Fruit fly (Drosophila melanogaster) whole organism: ENCODE measurements around the gene Nup35.

Source experiments
- CG8478 ChIP-seq: fragments of >200 bp; optimal IDR thresholded peaks from 2 replicates; lab custom pipeline; 2018; ENCODE audit warnings: inconsistent platforms
- pan ChIP-seq: fragments of >200 bp; optimal IDR thresholded peaks from 2 replicates; lab custom pipeline; 2017
- psq ChIP-seq: fragments of >200 bp; optimal IDR thresholded peaks from 2 replicates; lab custom pipeline; 2017

DNA sequence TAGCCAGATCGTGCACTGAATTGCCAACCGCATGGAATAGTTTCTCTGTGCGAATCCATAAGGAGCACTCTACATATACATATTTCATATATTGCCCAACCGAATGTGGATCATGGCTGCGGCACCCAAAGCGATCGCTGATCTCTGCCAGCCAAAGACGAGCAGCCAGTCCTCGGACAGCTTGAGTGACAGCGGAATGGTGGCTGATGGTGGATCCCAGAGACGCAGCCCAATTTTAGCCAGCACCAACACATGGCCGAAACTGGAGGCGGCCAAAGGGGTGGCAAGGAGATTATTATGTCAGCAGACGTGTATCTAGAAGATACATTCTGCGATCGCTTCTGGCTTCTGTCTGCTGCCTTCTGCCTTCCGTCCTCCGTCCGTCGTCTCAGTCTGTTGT, 17.0 kb upstream of the Nup35 start:
- TF ChIP-seq CG8478 (lab: Kevin White, UChicago) = no peak
- no peak for TF ChIP-seq pan (lab: Kevin White, UChicago)
- TF ChIP-seq psq (lab: Kevin White, UChicago) = no peak
